Worm (Caenorhabditis elegans) whole organism, late embryonic: Measurements from ENCODE around the gene natc-1.

Source experiments
- C08G9.2 ChIP-seq: sonication (generic microtip); optimal IDR thresholded peaks from 2 replicates; lab custom pipeline; 2016; ENCODE audit warnings: mild to moderate bottlenecking, missing genetic modification characterization, moderate library complexity, missing compliant biosample characterization
- ama-1 ChIP-seq: fragments of 150-350 bp; optimal IDR thresholded peaks from 2 replicates; lab custom pipeline; 2014
- ceh-18 ChIP-seq: sonication (generic microtip); optimal IDR thresholded peaks from 2 replicates; lab custom pipeline; 2016; ENCODE audit warnings: missing genetic modification characterization, missing compliant biosample characterization
- ceh-19 ChIP-seq: fragments of 200-800 bp; sonication (Bioruptor generic); optimal IDR thresholded peaks from 2 replicates; lab custom pipeline; 2018; ENCODE audit warnings: mild to moderate bottlenecking, missing genetic modification characterization, missing compliant biosample characterization
- ceh-22 ChIP-seq: sonication (generic microtip); optimal IDR thresholded peaks from 2 replicates; lab custom pipeline; 2017; ENCODE audit warnings: missing biosample characterization, missing genetic modification characterization
- ceh-24 ChIP-seq: sonication (generic microtip); optimal IDR thresholded peaks from 2 replicates; lab custom pipeline; 2016; ENCODE audit warnings: mild to moderate bottlenecking, missing genetic modification characterization, missing compliant biosample characterization
- ceh-31 ChIP-seq: sonication (generic microtip); optimal IDR thresholded peaks from 2 replicates; lab custom pipeline; 2016; ENCODE audit warnings: missing genetic modification characterization, missing compliant biosample characterization
- ceh-34 ChIP-seq: sonication (generic microtip); optimal IDR thresholded peaks from 2 replicates; lab custom pipeline; 2016; ENCODE audit warnings: mild to moderate bottlenecking, missing genetic modification characterization, missing compliant biosample characterization
- ceh-6 ChIP-seq: fragments of 200-800 bp; sonication (Bioruptor generic); optimal IDR thresholded peaks from 2 replicates; lab custom pipeline; 2018; ENCODE audit warnings: mild to moderate bottlenecking, missing genetic modification characterization, missing compliant biosample characterization
- che-1 ChIP-seq: sonication (generic microtip); optimal IDR thresholded peaks from 2 replicates; lab custom pipeline; 2016; ENCODE audit warnings: mild to moderate bottlenecking, missing genetic modification characterization, missing compliant biosample characterization
- dmd-4 ChIP-seq: sonication (generic microtip); optimal IDR thresholded peaks from 2 replicates; lab custom pipeline; 2016; ENCODE audit warnings: borderline replicate concordance, missing genetic modification characterization, missing compliant biosample characterization
- dve-1 ChIP-seq: sonication (generic microtip); optimal IDR thresholded peaks from 2 replicates; lab custom pipeline; 2017; ENCODE audit warnings: antibody characterized with exemption, mild to moderate bottlenecking, missing genetic modification characterization, missing compliant biosample characterization
- elt-4 ChIP-seq: sonication (generic microtip); optimal IDR thresholded peaks from 2 replicates; lab custom pipeline; 2016; ENCODE audit warnings: missing genetic modification characterization, missing compliant biosample characterization
- ets-4 ChIP-seq: sonication (generic microtip); optimal IDR thresholded peaks from 2 replicates; lab custom pipeline; 2016; ENCODE audit warnings: missing genetic modification characterization, missing compliant biosample characterization
- fax-1 ChIP-seq: sonication (generic microtip); optimal IDR thresholded peaks from 2 replicates; lab custom pipeline; 2016; ENCODE audit warnings: missing genotype, missing genetic modification characterization, missing compliant biosample characterization
- fkh-6 ChIP-seq: sonication (generic microtip); optimal IDR thresholded peaks from 2 replicates; lab custom pipeline; 2016; ENCODE audit warnings: missing genetic modification characterization, missing compliant biosample characterization
- gmeb-2 ChIP-seq: sonication (generic microtip); optimal IDR thresholded peaks from 2 replicates; lab custom pipeline; 2016; ENCODE audit warnings: missing genetic modification characterization, inconsistent platforms, missing compliant biosample characterization
- hlh-8 ChIP-seq: sonication (generic microtip); optimal IDR thresholded peaks from 2 replicates; lab custom pipeline; 2016; ENCODE audit warnings: missing genotype, missing genetic modification characterization, missing compliant biosample characterization
- lin-11 ChIP-seq: fragments of 200-800 bp; sonication (Bioruptor generic); optimal IDR thresholded peaks from 2 replicates; lab custom pipeline; 2018; ENCODE audit warnings: mild to moderate bottlenecking, missing genetic modification characterization, missing compliant biosample characterization
- madf-2 ChIP-seq: sonication (generic microtip); optimal IDR thresholded peaks from 2 replicates; lab custom pipeline; 2017; ENCODE audit warnings: missing genetic modification characterization, missing compliant biosample characterization
- mec-3 ChIP-seq: sonication (generic microtip); optimal IDR thresholded peaks from 2 replicates; lab custom pipeline; 2016; ENCODE audit warnings: borderline replicate concordance, missing genetic modification characterization, missing compliant biosample characterization
- nfya-1 ChIP-seq: sonication (generic microtip); optimal IDR thresholded peaks from 2 replicates; lab custom pipeline; 2017; ENCODE audit warnings: missing genetic modification characterization, mild to moderate bottlenecking, missing compliant biosample characterization, antibody characterized with exemption, moderate library complexity
- nhr-11 ChIP-seq: fragments of 150-350 bp; optimal IDR thresholded peaks from 2 replicates; lab custom pipeline; 2014; ENCODE audit warnings: missing biosample characterization, missing genetic modification characterization
- nhr-232 ChIP-seq: sonication (generic microtip); optimal IDR thresholded peaks from 2 replicates; lab custom pipeline; 2016; ENCODE audit warnings: missing genetic modification characterization, missing compliant biosample characterization
- odd-2 ChIP-seq: sonication (generic microtip); optimal IDR thresholded peaks from 2 replicates; lab custom pipeline; 2017; ENCODE audit warnings: antibody characterized with exemption, mild to moderate bottlenecking, missing genetic modification characterization, missing compliant biosample characterization
- pag-3 ChIP-seq: sonication (generic microtip); optimal IDR thresholded peaks from 2 replicates; lab custom pipeline; 2016; ENCODE audit warnings: missing compliant biosample characterization, missing genetic modification characterization, borderline replicate concordance
- pat-9 ChIP-seq: fragments of 200-800 bp; sonication (Bioruptor generic); optimal IDR thresholded peaks from 2 replicates; lab custom pipeline; 2018; ENCODE audit warnings: mild to moderate bottlenecking, missing genetic modification characterization, moderate library complexity, missing compliant biosample characterization
- pha-4 ChIP-seq: fragments of 150-350 bp; optimal IDR thresholded peaks from 2 replicates; lab custom pipeline; 2018; ENCODE audit warnings: missing biosample characterization, missing genetic modification reagents, missing genetic modification characterization
- pros-1 ChIP-seq: fragments of 150-350 bp; optimal IDR thresholded peaks from 2 replicates; lab custom pipeline; 2014; ENCODE audit warnings: missing biosample characterization, missing genetic modification reagents, missing genetic modification characterization
- ref-2 ChIP-seq: sonication (generic microtip); optimal IDR thresholded peaks from 2 replicates; lab custom pipeline; 2016; ENCODE audit warnings: missing genetic modification characterization, missing compliant biosample characterization
- syd-9 ChIP-seq: sonication (generic microtip); optimal IDR thresholded peaks from 2 replicates; lab custom pipeline; 2016; ENCODE audit warnings: mild to moderate bottlenecking, missing genetic modification characterization, moderate library complexity, missing compliant biosample characterization
- tbx-2 ChIP-seq: sonication (generic microtip); optimal IDR thresholded peaks from 2 replicates; lab custom pipeline; 2016; ENCODE audit warnings: missing genetic modification characterization, missing compliant biosample characterization
- unc-3 ChIP-seq, 2 experiments: fragments of 200-800 bp in 1 of 2; sonication (Bioruptor generic) in 1 of 2; sonication (generic microtip) in 1 of 2; conservative IDR thresholded peaks in 1 of 2; optimal IDR thresholded peaks in 1 of 2; 2 replicates each; pipeline versions ENCODE4 v1.3.6 to Lab custom; 2016 to 2022; ENCODE audit warnings: missing compliant biosample characterization in 2 of 2, missing genetic modification characterization in 2 of 2, missing genetic modification reagents in 1 of 2
- unc-42 ChIP-seq: sonication (generic microtip); optimal IDR thresholded peaks from 2 replicates; lab custom pipeline; 2016; ENCODE audit warnings: missing genotype, missing genetic modification characterization, missing compliant biosample characterization
- unc-55 ChIP-seq: sonication (generic microtip); optimal IDR thresholded peaks from 2 replicates; lab custom pipeline; 2017; ENCODE audit warnings: missing biosample characterization, missing genetic modification reagents, missing genetic modification characterization
- unc-86 ChIP-seq: sonication (generic microtip); optimal IDR thresholded peaks from 2 replicates; lab custom pipeline; 2016; ENCODE audit warnings: missing genetic modification characterization, missing compliant biosample characterization
- zip-5 ChIP-seq: sonication (generic microtip); optimal IDR thresholded peaks from 2 replicates; lab custom pipeline; 2016; ENCODE audit warnings: missing genetic modification characterization, missing compliant biosample characterization

Gene natc-1

ce11 chrV:8462074-8462473 lies at the start of gene natc-1, which contains the start of gene dnj-22:
TSS of gene natc-1 (plus strand) at chrV:8462359.
TSS of gene dnj-22 (minus strand) at chrV:8462120.
- TF ChIP-seq nhr-11 (tag; lab: Kevin White, UChicago), result no peak
- TF ChIP-seq pha-4 (tag; lab: Kevin White, UChicago), result no peak
- no peak for TF ChIP-seq zip-5
- peak; percentile 18 for TF ChIP-seq ceh-18 (tag; lab: Kevin White, UChicago)
- TF ChIP-seq ceh-34 (tag; lab: Kevin White, UChicago), result peak; percentile 10
- peak; percentile 70 for TF ChIP-seq ceh-31 (tag; lab: Kevin White, UChicago)
- TF ChIP-seq che-1 (tag; lab: Kevin White, UChicago), result no peak
- peak; percentile 34 for TF ChIP-seq unc-55 (GFP tag; lab: Kevin White, UChicago)
- TF ChIP-seq fkh-6 (tag; lab: Kevin White, UChicago), result no peak
- peak; percentile 6 for TF ChIP-seq dve-1 (tag; lab: Kevin White, UChicago)
- peak; percentile 57 for TF ChIP-seq nfya-1
- TF ChIP-seq unc-42 (tag; lab: Kevin White, UChicago), result peak; percentile 95
- TF ChIP-seq pros-1 (tag; lab: Kevin White, UChicago), result no peak
- TF ChIP-seq ceh-6 (GFP tag; lab: Kevin White, UChicago), result no peak
- no peak for TF ChIP-seq odd-2

- TF ChIP-seq ceh-31 (tag; lab: Kevin White, UChicago) (no peak), unc-86 (tag; lab: Kevin White, UChicago) (no peak), ceh-24 (tag; lab: Kevin White, UChicago) (no peak), fax-1 (tag; lab: Kevin White, UChicago) (no peak), ref-2 (tag; lab: Kevin White, UChicago) (no peak), tbx-2 (no peak), ceh-19 (no peak), pat-9 (tag; lab: Kevin White, UChicago) (no peak), unc-42 (tag; lab: Kevin White, UChicago) (no peak), dmd-4 (no peak), madf-2 (no peak)
Measured at ce11 chrV:8413432-8414021, 48.6 kb upstream of the natc-1 start, which contains the start of gene vha-18. TSS of gene vha-18 (minus strand) at chrV:8413482.

ce11 chrV:8414036-8414728 lies 48.0 kb upstream of the natc-1 start, which contains the start of gene pos-1:
TSS of gene pos-1 (plus strand) at chrV:8414086.
- no peak for TF ChIP-seq elt-4 (tag; lab: Kevin White, UChicago)
- TF ChIP-seq gmeb-2, result no peak
- no peak for TF ChIP-seq lin-11 (tag; lab: Kevin White, UChicago)
- no peak for TF ChIP-seq pat-9 (tag; lab: Kevin White, UChicago)
- TF ChIP-seq ceh-22 (tag; lab: Kevin White, UChicago), result no peak
- TF ChIP-seq unc-3 (GFP tag; conservative IDR thresholded peaks at IDR 0.05; lab: Robert Waterston, UW), result no peak
- no peak for TF ChIP-seq unc-3 (tag; optimal IDR thresholded peaks at IDR 0.05; lab: Kevin White, UChicago)
- TF ChIP-seq pag-3 (tag; lab: Kevin White, UChicago), result no peak
- TF ChIP-seq syd-9 (tag; lab: Kevin White, UChicago), result no peak
- TF ChIP-seq hlh-8 (tag; lab: Kevin White, UChicago), result no peak
- no peak for TF ChIP-seq nhr-232 (tag; lab: Kevin White, UChicago)
- no peak for TF ChIP-seq ets-4 (tag; lab: Kevin White, UChicago)
- TF ChIP-seq C08G9.2 (tag; lab: Kevin White, UChicago), result no peak
- no peak for TF ChIP-seq mec-3 (tag; lab: Kevin White, UChicago)
- no peak for TF ChIP-seq pros-1 (tag; lab: Kevin White, UChicago)
- TF ChIP-seq ama-1, result no peak
- TF ChIP-seq ceh-34 (tag; lab: Kevin White, UChicago), result no peak
